Fruit fly (Drosophila melanogaster): Measurements from ENCODE around the gene CG14074.

The CG14074 gene

DNA sequence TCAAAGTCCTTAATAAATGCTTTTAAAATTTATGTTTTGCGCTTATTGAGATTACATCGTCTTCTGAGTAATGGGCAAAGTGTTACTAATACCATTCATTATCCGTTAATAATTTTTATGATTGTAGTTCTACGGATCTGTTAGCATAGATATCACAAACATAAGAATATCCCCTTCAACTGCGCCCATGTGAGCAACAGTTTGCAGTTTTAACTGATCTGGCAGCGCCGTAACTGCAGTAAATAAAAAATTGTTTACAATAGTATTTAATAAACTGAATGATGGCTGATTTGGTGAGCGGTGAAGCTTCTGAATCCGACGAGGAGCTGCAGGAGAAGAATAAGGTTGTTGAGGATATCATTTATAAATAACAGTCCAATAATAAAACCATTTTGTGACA is 4.0 kb downstream of the CG14074 start, which contains the start of gene Blos3 (continued):
- TF ChIP-seq pan (optimal IDR thresholded peaks at IDR 0.05) (no peak), pan (GFP tag; optimal IDR thresholded peaks at IDR 0.05 in 1 of 2, IDR thresholded peaks at IDR 0.05 in 1 of 2) (no peak), CG32532 (GFP tag; IDR thresholded peaks at IDR 0.05) (0 out of 2 replicates have a peak, but pooled peaks have one; percentile 16), CG8359 (GFP tag; optimal IDR thresholded peaks at IDR 0.05; ENCODE audit: borderline replicate concordance) (no peak), CG31365 (tag; optimal IDR thresholded peaks at IDR 0.05) (no peak), Ravus (GFP tag; IDR thresholded peaks at IDR 0.05) (no peak), lmd (GFP tag; IDR thresholded peaks at IDR 0.05) (peak; percentile 36; the same call in 1 of the 2 replicates), bab2 (GFP tag; optimal IDR thresholded peaks at IDR 0.05) (peak; percentile 29), CG7928 (GFP tag; optimal IDR thresholded peaks at IDR 0.05) (no peak), Ets65A (GFP tag) (peak; percentile 88), CG10147 (GFP tag; optimal IDR thresholded peaks at IDR 0.05) (no peak), CG15601 (tag; optimal IDR thresholded peaks at IDR 0.05) (peak; percentile 6), sisA (GFP tag; IDR thresholded peaks at IDR 0.05) (peak; percentile 14; the same call in 1 of the 2 replicates), kni (GFP tag; optimal IDR thresholded peaks at IDR 0.05) (no peak), ATbp (GFP tag; optimal IDR thresholded peaks at IDR 0.05) (peak; percentile 57), CG10979 (tag; optimal IDR thresholded peaks at IDR 0.05) (peak; percentile 51), nau (GFP tag; optimal IDR thresholded peaks at IDR 0.05) (no peak), zfh2 (GFP tag; optimal IDR thresholded peaks at IDR 0.05) (peak; percentile 65), jing (GFP tag; optimal IDR thresholded peaks at IDR 0.05) (no peak), Blimp-1 (GFP tag; optimal IDR thresholded peaks at IDR 0.05) (no peak), Camta (GFP tag; optimal IDR thresholded peaks at IDR 0.05) (peak; percentile 37), CG1602 (GFP tag; optimal IDR thresholded peaks at IDR 0.05) (peak; percentile 28), stc (GFP tag; IDR thresholded peaks at IDR 0.05) (no peak), CG17186 (GFP tag; optimal IDR thresholded peaks at IDR 0.05) (no peak), CG7556 (GFP tag; optimal IDR thresholded peaks at IDR 0.05) (peak; percentile 37), CG2129 (GFP tag; IDR thresholded peaks at IDR 0.05; ENCODE audit: partially characterized antibody) (no peak), NFAT (GFP tag; IDR thresholded peaks at IDR 0.05) (peak; percentile 16; the same call in 1 of the 2 replicates), hb (GFP tag; IDR thresholded peaks at IDR 0.05; ENCODE audit: partially characterized antibody) (no peak), crc (GFP tag; optimal IDR thresholded peaks at IDR 0.05) (peak; percentile 29), CG3163 (GFP tag; optimal IDR thresholded peaks at IDR 0.05) (peak; percentile 12), CG18476 (GFP tag; optimal IDR thresholded peaks at IDR 0.05) (peak; percentile 21), Fer2 (tag; optimal IDR thresholded peaks at IDR 0.05) (no peak), salm (tag; optimal IDR thresholded peaks at IDR 0.05) (peak; percentile 6), CoRest (tag; optimal IDR thresholded peaks at IDR 0.05) (peak; percentile 54), inv (GFP tag; IDR thresholded peaks at IDR 0.05; ENCODE audit: partially characterized antibody) (no peak), GATAe (GFP tag; conservative IDR thresholded peaks at IDR 0.05) (no peak), otp (GFP tag; IDR thresholded peaks at IDR 0.05) (no peak), da (GFP tag; optimal IDR thresholded peaks at IDR 0.05) (no peak), Hr39 (optimal IDR thresholded peaks at IDR 0.05) (no peak), her (GFP tag; optimal IDR thresholded peaks at IDR 0.05) (peak; percentile 39), Xbp1 (GFP tag; optimal IDR thresholded peaks at IDR 0.05) (peak; percentile 61), B-H1 (GFP tag; IDR thresholded peaks at IDR 0.05) (no peak), CG11247 (GFP tag; IDR thresholded peaks at IDR 0.05) (no peak), CG2202 (tag; optimal IDR thresholded peaks at IDR 0.05) (peak; percentile 8), Opbp (GFP tag; IDR thresholded peaks at IDR 0.05; ENCODE audit: partially characterized antibody) (no peak), dmrt11E (tag; optimal IDR thresholded peaks at IDR 0.05) (peak; percentile 5), slbo (GFP tag; IDR thresholded peaks at IDR 0.05) (peak; percentile 65), amos (GFP tag; IDR thresholded peaks at IDR 0.05; ENCODE audit: partially characterized antibody) (no peak), sima (GFP tag; optimal IDR thresholded peaks at IDR 0.05) (peak; percentile 11), CG7987 (GFP tag; optimal IDR thresholded peaks at IDR 0.05) (peak; percentile 46), CG10462 (GFP tag; optimal IDR thresholded peaks at IDR 0.05) (no peak)
